Worm (Caenorhabditis elegans) whole organism, L1 larva: ENCODE measurements around the gene tes-1.

Experiments used
- aly-2 ChIP-seq: fragments of 150-350 bp; optimal IDR thresholded peaks from 2 replicates; lab custom pipeline; 2014; ENCODE audit warnings: missing biosample characterization, missing genetic modification characterization
- blmp-1 ChIP-seq: fragments of 150-350 bp; optimal IDR thresholded peaks from 2 replicates; lab custom pipeline; 2014; ENCODE audit warnings: missing biosample characterization, missing genetic modification characterization
- ceh-63 ChIP-seq: fragments of 200-800 bp; sonication (Bioruptor generic); optimal IDR thresholded peaks from 2 replicates; lab custom pipeline; 2018; ENCODE audit warnings: mild to moderate bottlenecking, missing genetic modification characterization, missing compliant biosample characterization
- ceh-88 ChIP-seq: fragments of 200-800 bp; sonication (Bioruptor generic); IDR thresholded peaks from 2 replicates; pipeline ENCODE4 v1.3.6; 2022; ENCODE audit warnings: missing genetic modification characterization, missing compliant biosample characterization
- dpl-1 ChIP-seq, 3 experiments: fragments of 150-350 bp in 2 of 3; sonication (generic microtip) in 1 of 3; optimal IDR thresholded peaks; 2 replicates each; lab custom pipeline; 2014 to 2017; ENCODE audit warnings: missing biosample characterization in 3 of 3, missing genetic modification characterization in 3 of 3, missing genetic modification reagents in 3 of 3
- dsc-1 ChIP-seq: sonication (generic microtip); optimal IDR thresholded peaks from 2 replicates; lab custom pipeline; 2016; ENCODE audit warnings: mild to moderate bottlenecking, missing genetic modification characterization, missing compliant biosample characterization
- egl-13 ChIP-seq: sonication (generic microtip); optimal IDR thresholded peaks from 2 replicates; lab custom pipeline; 2016; ENCODE audit warnings: missing genotype, missing genetic modification reagents, missing genetic modification characterization, missing compliant biosample characterization
- fkh-4 ChIP-seq: sonication (generic microtip); optimal IDR thresholded peaks from 2 replicates; lab custom pipeline; 2016; ENCODE audit warnings: missing compliant biosample characterization, missing genetic modification characterization, borderline replicate concordance
- fkh-8 ChIP-seq: sonication (generic microtip); optimal IDR thresholded peaks from 2 replicates; lab custom pipeline; 2016; ENCODE audit warnings: mild to moderate bottlenecking, missing genetic modification characterization, missing compliant biosample characterization
- fos-1 ChIP-seq: fragments of 150-350 bp; optimal IDR thresholded peaks from 2 replicates; lab custom pipeline; 2014; ENCODE audit warnings: missing biosample characterization, missing genetic modification characterization
- hlh-17 ChIP-seq: fragments of 200-800 bp; sonication (Bioruptor generic); optimal IDR thresholded peaks from 2 replicates; lab custom pipeline; 2018; ENCODE audit warnings: missing genetic modification characterization, mild to moderate bottlenecking, missing compliant biosample characterization, moderate library complexity, borderline replicate concordance
- hlh-4 ChIP-seq: sonication (generic microtip); optimal IDR thresholded peaks from 2 replicates; lab custom pipeline; 2016; ENCODE audit warnings: mild to moderate bottlenecking, missing genetic modification characterization, missing compliant biosample characterization
- hpl-2 ChIP-seq: fragments of 150-350 bp; optimal IDR thresholded peaks from 2 replicates; lab custom pipeline; 2014; ENCODE audit warnings: missing biosample characterization, missing genetic modification reagents, missing genetic modification characterization
- irx-1 ChIP-seq: sonication (generic microtip); optimal IDR thresholded peaks from 2 replicates; lab custom pipeline; 2016; ENCODE audit warnings: missing genetic modification characterization, missing compliant biosample characterization
- isw-1 ChIP-seq: fragments of 200-800 bp; sonication (Bioruptor generic); IDR thresholded peaks from 2 replicates; pipeline ENCODE4 v1.3.6; 2022; ENCODE audit warnings: missing genetic modification characterization, missing compliant biosample characterization
- jun-1 ChIP-seq: fragments of 150-350 bp; optimal IDR thresholded peaks from 2 replicates; lab custom pipeline; 2014; ENCODE audit warnings: missing biosample characterization, missing genetic modification reagents, missing genetic modification characterization
- lin-14 ChIP-seq: fragments of 200-800 bp; sonication (Bioruptor generic); optimal IDR thresholded peaks from 2 replicates; lab custom pipeline; 2018; ENCODE audit warnings: mild to moderate bottlenecking, missing genetic modification characterization, moderate library complexity, missing compliant biosample characterization
- lin-35 ChIP-seq, 2 experiments: fragments of 150-350 bp; optimal IDR thresholded peaks; 2 replicates each; lab custom pipeline; 2014; ENCODE audit warnings: missing biosample characterization in 2 of 2, missing genetic modification characterization in 2 of 2, missing genetic modification reagents in 2 of 2
- lir-3 ChIP-seq: sonication (generic microtip); optimal IDR thresholded peaks from 2 replicates; lab custom pipeline; 2016; ENCODE audit warnings: mild to moderate bottlenecking, missing genetic modification characterization, moderate library complexity, missing compliant biosample characterization; ENCODE audit not compliant: poor library complexity
- lsy-2 ChIP-seq, 2 experiments: fragments of 150-350 bp; optimal IDR thresholded peaks; 2 replicates each; lab custom pipeline; 2014; ENCODE audit warnings: missing biosample characterization in 2 of 2, missing genetic modification characterization in 2 of 2
- mab-9 ChIP-seq: fragments of 200-800 bp; sonication (Bioruptor generic); IDR thresholded peaks from 2 replicates; pipeline ENCODE4 v1.3.6; 2022; ENCODE audit warnings: missing genetic modification reagents, missing genetic modification characterization, missing compliant biosample characterization
- mef-2 ChIP-seq: fragments of 150-350 bp; optimal IDR thresholded peaks from 2 replicates; lab custom pipeline; 2014; ENCODE audit warnings: missing biosample characterization, missing genetic modification characterization
- nhr-12 ChIP-seq: sonication (generic microtip); optimal IDR thresholded peaks from 2 replicates; lab custom pipeline; 2017; ENCODE audit warnings: missing biosample characterization, missing genetic modification characterization
- nhr-19 ChIP-seq: fragments of 200-800 bp; sonication (Bioruptor generic); conservative IDR thresholded peaks from 2 replicates; pipeline ENCODE4 v1.3.6; 2022; ENCODE audit warnings: missing genetic modification characterization, missing compliant biosample characterization
- nhr-20 ChIP-seq: sonication (generic microtip); optimal IDR thresholded peaks from 2 replicates; lab custom pipeline; 2016; ENCODE audit warnings: mild to moderate bottlenecking, missing genetic modification characterization, missing compliant biosample characterization
- nhr-237 ChIP-seq: fragments of 150-350 bp; optimal IDR thresholded peaks from 2 replicates; lab custom pipeline; 2014; ENCODE audit warnings: missing biosample characterization, missing genetic modification characterization
- nhr-71 ChIP-seq: sonication (generic microtip); optimal IDR thresholded peaks from 2 replicates; lab custom pipeline; 2016; ENCODE audit warnings: mild to moderate bottlenecking, missing genetic modification characterization, moderate library complexity, missing compliant biosample characterization
- nhr-76 ChIP-seq: sonication (generic microtip); optimal IDR thresholded peaks from 2 replicates; lab custom pipeline; 2017; ENCODE audit warnings: missing biosample characterization, missing genetic modification characterization
- nhr-77 ChIP-seq: fragments of 150-350 bp; optimal IDR thresholded peaks from 2 replicates; lab custom pipeline; 2014; ENCODE audit warnings: missing biosample characterization, missing genetic modification characterization
- nhr-84 ChIP-seq: sonication (generic microtip); optimal IDR thresholded peaks from 2 replicates; lab custom pipeline; 2017; ENCODE audit warnings: missing biosample characterization, missing genetic modification characterization
- pax-3 ChIP-seq: fragments of 200-800 bp; sonication (Bioruptor generic); optimal IDR thresholded peaks from 2 replicates; lab custom pipeline; 2018; ENCODE audit warnings: mild to moderate bottlenecking, missing genetic modification characterization, moderate library complexity, missing compliant biosample characterization
- rnt-1 ChIP-seq: sonication (generic microtip); optimal IDR thresholded peaks from 2 replicates; lab custom pipeline; 2016; ENCODE audit warnings: mild to moderate bottlenecking, missing genetic modification characterization, moderate library complexity, missing compliant biosample characterization
- skn-1 ChIP-seq: fragments of 150-350 bp; optimal IDR thresholded peaks from 2 replicates; lab custom pipeline; 2014; ENCODE audit warnings: missing biosample characterization, missing genetic modification characterization
- snu-23 ChIP-seq: sonication (generic microtip); optimal IDR thresholded peaks from 2 replicates; lab custom pipeline; 2016; ENCODE audit warnings: missing genetic modification characterization, missing compliant biosample characterization
- sox-4 ChIP-seq: sonication (generic microtip); optimal IDR thresholded peaks from 2 replicates; lab custom pipeline; 2016; ENCODE audit warnings: missing genetic modification characterization, missing compliant biosample characterization
- swsn-7 ChIP-seq: sonication (generic microtip); optimal IDR thresholded peaks from 2 replicates; lab custom pipeline; 2016; ENCODE audit warnings: missing genetic modification characterization, missing compliant biosample characterization
- tbx-2 ChIP-seq: sonication (generic microtip); optimal IDR thresholded peaks from 2 replicates; lab custom pipeline; 2016; ENCODE audit warnings: missing genetic modification characterization, missing compliant biosample characterization
- unc-130 ChIP-seq: fragments of 150-350 bp; optimal IDR thresholded peaks from 2 replicates; lab custom pipeline; 2017; ENCODE audit warnings: missing biosample characterization, missing genetic modification characterization, inconsistent platforms
- unc-98 ChIP-seq: fragments of 200-800 bp; sonication (Bioruptor generic); IDR thresholded peaks from 2 replicates; pipeline ENCODE4 v1.3.6; 2022; ENCODE audit warnings: missing genetic modification characterization, missing compliant biosample characterization
- vab-15 ChIP-seq: sonication (generic microtip); optimal IDR thresholded peaks from 2 replicates; lab custom pipeline; 2017; ENCODE audit warnings: missing genotype, mild to moderate bottlenecking, missing genetic modification characterization, missing compliant biosample characterization
- zag-1 ChIP-seq: fragments of 150-350 bp; optimal IDR thresholded peaks from 2 replicates; lab custom pipeline; 2014; ENCODE audit warnings: missing biosample characterization, missing genetic modification characterization

The tes-1 gene

DNA sequence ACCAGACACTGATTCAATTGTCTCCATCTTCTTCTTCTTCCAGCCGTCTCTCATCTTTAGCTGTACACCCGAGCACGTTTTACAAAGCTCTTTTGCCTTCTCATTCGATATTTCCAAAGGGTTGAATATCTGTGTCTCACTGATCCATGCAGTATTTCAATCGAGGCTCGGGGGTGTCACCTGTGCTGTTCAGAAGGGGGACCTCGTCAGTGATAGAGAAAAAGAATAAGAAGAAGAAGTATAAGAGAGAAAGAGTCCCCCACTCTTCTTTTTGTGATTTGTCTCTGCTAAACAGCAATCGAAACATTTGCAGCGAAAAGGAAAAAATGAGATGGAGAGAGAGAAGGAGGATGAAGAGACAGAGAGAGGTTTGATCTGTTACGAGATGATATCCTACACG is 25.2 kb downstream of the tes-1 start:
- TF ChIP-seq nhr-237 (tag; lab: Kevin White, UChicago) (no peak), pax-3 (tag; lab: Kevin White, UChicago) (no peak), egl-13 (no peak), hpl-2 (GFP tag; lab: Kevin White, UChicago) (no peak), nhr-71 (tag; lab: Kevin White, UChicago) (peak; percentile 65), nhr-19 (GFP tag; lab: Robert Waterston, UW) (peak; percentile 47), fkh-4 (tag; lab: Kevin White, UChicago) (no peak), lin-35 (GFP tag; optimal IDR thresholded peaks at IDR 0.05; lab: Kevin White, UChicago) (no peak), dpl-1 (GFP tag; optimal IDR thresholded peaks at IDR 0.05; lab: Kevin White, UChicago) (no peak), unc-130 (tag; lab: Kevin White, UChicago) (peak; percentile 33), zag-1 (no peak), nhr-20 (tag; lab: Kevin White, UChicago) (peak; percentile 31), lin-14 (peak; percentile 91), fkh-8 (no peak), snu-23 (GFP tag; lab: Kevin White, UChicago) (peak; percentile 47), mab-9 (no peak), dsc-1 (tag; lab: Kevin White, UChicago) (no peak), ceh-63 (no peak), rnt-1 (peak; percentile 72), lsy-2 (tag; optimal IDR thresholded peaks at IDR 0.05; lab: Kevin White, UChicago) (peak in 1 of 2 experiments; percentile 53), nhr-84 (tag; lab: Kevin White, UChicago) (no peak), unc-98 (GFP tag; lab: Robert Waterston, UW) (no peak), lir-3 (tag; lab: Kevin White, UChicago) (no peak), ceh-88 (GFP tag; lab: Robert Waterston, UW) (no peak), vab-15 (tag; lab: Kevin White, UChicago) (no peak), nhr-12 (tag; lab: Kevin White, UChicago) (no peak), nhr-77 (tag; lab: Kevin White, UChicago) (no peak), swsn-7 (tag; lab: Kevin White, UChicago) (no peak), hlh-4 (tag; lab: Kevin White, UChicago) (no peak), aly-2 (tag; lab: Kevin White, UChicago) (no peak), tbx-2 (tag; lab: Kevin White, UChicago) (peak; percentile 14), irx-1 (no peak), fos-1 (tag; lab: Kevin White, UChicago) (no peak), blmp-1 (tag; lab: Kevin White, UChicago) (no peak), jun-1 (no peak), isw-1 (GFP tag; lab: Robert Waterston, UW) (no peak)

DNA sequence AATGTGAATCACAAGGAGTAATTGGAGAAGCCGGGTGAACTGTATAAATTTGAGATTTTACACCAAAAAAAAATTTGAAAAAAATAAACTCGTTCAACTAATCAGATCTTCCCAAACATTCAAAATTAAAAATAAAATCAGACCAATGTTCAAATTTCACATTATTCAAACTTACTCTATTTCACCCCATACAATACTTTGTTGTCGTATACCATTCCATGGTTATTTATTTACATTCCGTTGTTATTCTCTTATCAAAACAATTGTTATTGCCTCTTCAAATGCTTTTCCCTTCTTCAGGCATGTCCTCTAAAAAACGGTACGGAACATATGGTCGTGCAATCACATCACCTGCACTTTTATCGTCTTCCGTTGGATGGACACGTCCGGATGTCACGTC is 27.0 kb downstream of the tes-1 start, which contains the start of gene unc-82:
Gene unc-82, plus strand, starts transcription at position 301 of the 400 bp plus-strand sequence.
- TF ChIP-seq vab-15 (tag; lab: Kevin White, UChicago) (no peak), mef-2 (no peak), isw-1 (GFP tag; lab: Robert Waterston, UW) (no peak), nhr-237 (tag; lab: Kevin White, UChicago) (no peak), lin-14 (no peak), dpl-1 (GFP tag; optimal IDR thresholded peaks at IDR 0.05; lab: Kevin White, UChicago) (no peak), nhr-84 (tag; lab: Kevin White, UChicago) (no peak), hlh-17 (no peak), sox-4 (tag; lab: Kevin White, UChicago) (no peak), nhr-76 (tag; lab: Kevin White, UChicago) (no peak), skn-1 (no peak)
